Worm (Caenorhabditis elegans): Measurements from ENCODE around the gene C13A2.7.

The C13A2.7 gene

DNA sequence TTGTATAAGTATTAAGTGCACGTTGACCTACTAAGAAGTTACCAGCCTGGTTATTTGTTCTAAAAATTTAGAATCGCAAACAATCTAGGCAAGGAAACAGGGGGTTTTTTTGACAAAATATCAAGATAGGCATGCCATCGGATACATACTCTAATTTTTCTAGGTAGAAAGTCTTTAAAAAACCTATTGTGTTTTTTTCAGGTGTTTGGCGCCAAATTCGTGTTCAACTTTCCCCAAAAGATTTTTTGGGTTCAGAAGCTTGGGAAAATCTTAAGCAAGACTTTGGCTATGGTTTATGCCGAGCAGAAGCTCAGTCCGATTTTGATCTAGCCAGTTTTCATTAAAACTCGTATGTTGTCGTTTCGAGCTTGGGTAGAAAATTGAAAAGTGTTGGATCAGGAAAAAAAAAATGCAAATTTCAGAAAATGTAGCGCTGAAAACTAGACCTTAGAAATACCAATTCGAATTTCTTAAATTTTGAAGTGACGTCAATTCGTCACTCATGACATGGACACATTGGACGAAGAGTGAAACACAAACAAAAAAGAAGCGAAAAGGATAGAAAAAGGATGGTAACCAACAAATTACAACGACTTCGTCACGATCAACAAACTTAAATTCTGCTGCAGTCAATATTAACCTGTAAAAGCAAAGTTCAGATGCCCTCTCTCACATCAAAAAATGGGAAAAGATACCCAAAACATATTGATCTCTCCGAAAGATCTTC lies 17.7 kb upstream of the C13A2.7 start (continued):
- no peak for TF ChIP-seq rec-8 (tag; optimal IDR thresholded peaks at IDR 0.05)
- no peak for TF ChIP-seq hmg-1.2 (GFP tag; IDR thresholded peaks at IDR 0.05)
- no peak for TF ChIP-seq ztf-28 (GFP tag; IDR thresholded peaks at IDR 0.05)
- TF ChIP-seq zim-3 (tag; optimal IDR thresholded peaks at IDR 0.05), result no peak

DNA sequence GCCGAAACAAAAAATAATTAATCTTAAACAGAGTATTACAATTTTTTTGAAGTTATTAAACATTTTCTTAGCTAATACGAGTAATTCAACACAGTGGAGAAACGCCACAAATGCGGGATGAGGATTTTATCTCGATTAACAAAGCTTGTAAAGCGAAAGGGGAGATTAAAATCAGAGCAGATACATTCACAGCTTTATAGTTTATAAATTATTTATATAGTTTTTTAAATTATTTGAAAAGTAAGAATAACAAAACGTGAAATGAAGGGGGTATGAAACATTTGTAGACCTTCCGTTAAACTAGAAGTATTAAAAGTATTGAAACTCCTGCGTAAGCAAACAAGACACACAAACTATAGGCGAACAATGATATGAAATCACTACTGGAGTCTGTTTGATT lies 11.0 kb upstream of the C13A2.7 start, which contains the start of gene C05C8.8:
Gene C05C8.8 (minus strand): TSS at position 101 of the 400 bp plus-strand sequence.
- no peak for TF ChIP-seq pbrm-1 (GFP tag; IDR thresholded peaks at IDR 0.05)
- TF ChIP-seq hlh-26 (GFP tag; conservative IDR thresholded peaks at IDR 0.05), result no peak
- TF ChIP-seq ceh-100 (GFP tag; IDR thresholded peaks at IDR 0.05), result no peak

ce11 chrV:7258965-7259364 lies 7.2 kb upstream of the C13A2.7 start, which contains the start of gene C13A2.12:
C13A2.12 (plus strand) TSS chrV:7259265.
- TF ChIP-seq Y56A3A.18 (GFP tag; IDR thresholded peaks at IDR 0.05) (no peak), die-1 (tag; optimal IDR thresholded peaks at IDR 0.05) (no peak), lag-1 (GFP tag; IDR thresholded peaks at IDR 0.05) (no peak), egl-18 (GFP tag; IDR thresholded peaks at IDR 0.05) (no peak), F39B2.1 (GFP tag; IDR thresholded peaks at IDR 0.05) (no peak), him-1 (tag; optimal IDR thresholded peaks at IDR 0.05) (no peak), D2030.7 (GFP tag; IDR thresholded peaks at IDR 0.05) (no peak), attf-5 (GFP tag; optimal IDR thresholded peaks at IDR 0.05) (no peak), dox-1 (GFP tag; IDR thresholded peaks at IDR 0.05) (no peak), nfya-1 (tag; optimal IDR thresholded peaks at IDR 0.05; ENCODE audit: borderline replicate concordance, insufficient read depth) (no peak), F23B12.7 (tag; optimal IDR thresholded peaks at IDR 0.05; ENCODE audit: insufficient read depth) (no peak), cebp-1 (GFP tag; IDR thresholded peaks at IDR 0.05) (no peak), cebp-1 (tag; optimal IDR thresholded peaks at IDR 0.05) (no peak), tbx-9 (tag; optimal IDR thresholded peaks at IDR 0.05; ENCODE audit: borderline replicate concordance) (no peak), rpc-1 (optimal IDR thresholded peaks at IDR 0.05) (no peak), rpc-1 (tag; optimal IDR thresholded peaks at IDR 0.05) (no peak), zim-3 (tag; optimal IDR thresholded peaks at IDR 0.05) (no peak), ztf-22 (GFP tag; optimal IDR thresholded peaks at IDR 0.05) (no peak)

DNA sequence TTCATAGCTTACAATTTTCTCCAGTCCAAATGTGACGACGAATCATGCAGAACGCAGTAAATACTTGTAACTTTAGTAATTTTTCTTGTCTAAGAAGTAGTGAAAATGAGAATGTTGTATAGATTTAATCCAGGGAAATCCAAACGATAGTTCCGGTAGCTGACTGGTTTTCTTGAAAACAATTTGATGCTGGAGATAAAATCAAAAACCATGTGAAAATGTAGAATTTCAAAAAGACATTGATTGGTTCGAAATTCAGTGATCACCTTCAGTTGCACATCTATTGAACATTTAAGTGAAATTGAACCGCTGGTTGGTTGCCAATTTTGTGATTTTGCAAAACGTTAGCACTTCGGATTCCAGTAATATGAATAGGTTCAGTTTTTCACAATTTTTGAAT lies 2.1 kb upstream of the C13A2.7 start, which contains the start of gene C13A2.9:
Gene C13A2.9 (minus strand): TSS at position 101 of the 400 bp plus-strand sequence.
- TF ChIP-seq dpl-1 (GFP tag; optimal IDR thresholded peaks at IDR 0.05) (no peak), atf-7 (tag; optimal IDR thresholded peaks at IDR 0.05) (no peak), lsy-27 (tag; optimal IDR thresholded peaks at IDR 0.05; ENCODE audit: borderline replicate concordance, insufficient read depth) (no peak), ceh-27 (GFP tag; optimal IDR thresholded peaks at IDR 0.05) (no peak), K11D2.4 (GFP tag; IDR thresholded peaks at IDR 0.05) (no peak), F57A8.1 (GFP tag; optimal IDR thresholded peaks at IDR 0.05) (no peak), sptf-2 (GFP tag; optimal IDR thresholded peaks at IDR 0.05) (no peak), dpff-1 (tag; optimal IDR thresholded peaks at IDR 0.05) (no peak), nhr-80 (tag; optimal IDR thresholded peaks at IDR 0.05) (no peak), efl-1 (GFP tag; optimal IDR thresholded peaks at IDR 0.05) (no peak), ceh-91 (GFP tag; IDR thresholded peaks at IDR 0.05) (no peak), B0261.1 (tag; optimal IDR thresholded peaks at IDR 0.05) (no peak), him-1 (tag; optimal IDR thresholded peaks at IDR 0.05) (no peak)

All from whole organism, young adult.